Fruit fly (Drosophila melanogaster): Measurements from ENCODE around the gene CG7950.
A peak's percentile ranks its signal among the peaks of the same experiment; 100 is the strongest.

CG7950 gene

dm6 chr3R:30102806-30103619 lies 46.4 kb downstream of the CG7950 start (continued):
- TF ChIP-seq Dll (GFP tag; IDR thresholded peaks at IDR 0.05; ENCODE audit: partially characterized antibody) = no peak
- TF ChIP-seq Lim3 (GFP tag; IDR thresholded peaks at IDR 0.05) = no peak
- no peak for TF ChIP-seq Ravus (GFP tag; IDR thresholded peaks at IDR 0.05)
- TF ChIP-seq sisA (GFP tag; IDR thresholded peaks at IDR 0.05) = no peak
- TF ChIP-seq tgo (GFP tag; IDR thresholded peaks at IDR 0.05) = no peak
- peak; percentile 35 for TF ChIP-seq CG6854 (GFP tag; optimal IDR thresholded peaks at IDR 0.05)
- TF ChIP-seq Rx (GFP tag; IDR thresholded peaks at IDR 0.05) = no peak
- peak; percentile 83; the same call in 2 of the 3 replicates for TF ChIP-seq CG2199 (GFP tag; IDR thresholded peaks at IDR 0.05)
- no peak for TF ChIP-seq Sin3A (optimal IDR thresholded peaks at IDR 0.05)
- TF ChIP-seq Antp (GFP tag; optimal IDR thresholded peaks at IDR 0.05) = no peak
- peak; percentile 30 for TF ChIP-seq HmgZ (tag; optimal IDR thresholded peaks at IDR 0.05)
- no peak for TF ChIP-seq CG12942 (GFP tag; optimal IDR thresholded peaks at IDR 0.05)
- no peak; the same call in 1 of the 2 replicates for TF ChIP-seq crol (GFP tag; IDR thresholded peaks at IDR 0.05)
- TF ChIP-seq NK7.1 (GFP tag; optimal IDR thresholded peaks at IDR 0.05) = no peak
- no peak for TF ChIP-seq wdn (GFP tag; IDR thresholded peaks at IDR 0.05)
- TF ChIP-seq Hand (GFP tag; optimal IDR thresholded peaks at IDR 0.05) = peak; percentile 24
- no peak for TF ChIP-seq CG7556 (GFP tag; optimal IDR thresholded peaks at IDR 0.05)
- no peak for TF ChIP-seq CG3995 (GFP tag; optimal IDR thresholded peaks at IDR 0.05)
- TF ChIP-seq CG7271 (tag; optimal IDR thresholded peaks at IDR 0.05) = no peak
- TF ChIP-seq mld (GFP tag; IDR thresholded peaks at IDR 0.05; ENCODE audit: partially characterized antibody) = no peak
- TF ChIP-seq CG18619 (GFP tag; optimal IDR thresholded peaks at IDR 0.05) = no peak
- TF ChIP-seq CG17829 (tag; optimal IDR thresholded peaks at IDR 0.05) = no peak
- TF ChIP-seq CG15696 (tag; optimal IDR thresholded peaks at IDR 0.05) = no peak
- TF ChIP-seq CG9817 (tag; optimal IDR thresholded peaks at IDR 0.05) = no peak
- no peak for TF ChIP-seq pum (GFP tag; optimal IDR thresholded peaks at IDR 0.05)
- TF ChIP-seq BEAF-32 (GFP tag; optimal IDR thresholded peaks at IDR 0.05) = no peak
- TF ChIP-seq CG17802 (tag; optimal IDR thresholded peaks at IDR 0.05) = no peak
- peak; percentile 100 for TF ChIP-seq sug (tag; optimal IDR thresholded peaks at IDR 0.05)
- TF ChIP-seq tll (GFP tag; optimal IDR thresholded peaks at IDR 0.05) = no peak
- TF ChIP-seq CG15479 (GFP tag; optimal IDR thresholded peaks at IDR 0.05) = no peak
- TF ChIP-seq Dbx (GFP tag; IDR thresholded peaks at IDR 0.05) = peak; percentile 18; the same call in 1 of the 3 replicates
- no peak for TF ChIP-seq Jarid2 (GFP tag; optimal IDR thresholded peaks at IDR 0.05)
- TF ChIP-seq CG13296 (GFP tag; optimal IDR thresholded peaks at IDR 0.05) = peak; percentile 24
- no peak for TF ChIP-seq ase (GFP tag; IDR thresholded peaks at IDR 0.05)
- no peak for TF ChIP-seq CG4730 (GFP tag; IDR thresholded peaks at IDR 0.05)
- TF ChIP-seq CG2678 (tag; optimal IDR thresholded peaks at IDR 0.05) = peak; percentile 45
- no peak for TF ChIP-seq eyg (GFP tag; optimal IDR thresholded peaks at IDR 0.05)
- TF ChIP-seq Hmr (GFP tag; optimal IDR thresholded peaks at IDR 0.05) = peak; percentile 9
- TF ChIP-seq CG18476 (GFP tag; optimal IDR thresholded peaks at IDR 0.05) = peak; percentile 93
- TF ChIP-seq CG6272 (GFP tag; IDR thresholded peaks at IDR 0.05) = no peak
- no peak for TF ChIP-seq TFAM (GFP tag; optimal IDR thresholded peaks at IDR 0.05)
- TF ChIP-seq CG12219 (GFP tag; optimal IDR thresholded peaks at IDR 0.05) = no peak
- TF ChIP-seq vvl (GFP tag; IDR thresholded peaks at IDR 0.05) = no peak
- TF ChIP-seq E2f1 (GFP tag; IDR thresholded peaks at IDR 0.05) = no peak
- TF ChIP-seq Sox100B (GFP tag; optimal IDR thresholded peaks at IDR 0.05) = no peak
- no peak for TF ChIP-seq gsb-n (tag; optimal IDR thresholded peaks at IDR 0.05)
- peak; percentile 33; the same call in 1 of the 2 replicates for TF ChIP-seq NFAT (GFP tag; IDR thresholded peaks at IDR 0.05)
- no peak for TF ChIP-seq gem (tag; optimal IDR thresholded peaks at IDR 0.05)
- TF ChIP-seq CG10543 (GFP tag; optimal IDR thresholded peaks at IDR 0.05) = peak; percentile 97
- no peak for TF ChIP-seq sens (GFP tag)
